Worm (Caenorhabditis elegans) whole organism, L1 larva: Measurements from ENCODE around the gene arle-14.

ENCODE experiments used
- C16A3.4 ChIP-seq: fragments of 150-350 bp; optimal IDR thresholded peaks from 2 replicates; lab custom pipeline; 2014; ENCODE audit warnings: missing biosample characterization, missing genetic modification characterization
- C34B4.2 ChIP-seq: sonication (generic microtip); optimal IDR thresholded peaks from 2 replicates; lab custom pipeline; 2017; ENCODE audit warnings: mild to moderate bottlenecking, missing genetic modification characterization, missing compliant biosample characterization
- aha-1 ChIP-seq: fragments of 150-350 bp; optimal IDR thresholded peaks from 2 replicates; lab custom pipeline; 2014; ENCODE audit warnings: missing biosample characterization, missing genetic modification characterization
- alr-1 ChIP-seq: fragments of 200-800 bp; sonication (Bioruptor generic); optimal IDR thresholded peaks from 2 replicates; lab custom pipeline; 2018; ENCODE audit warnings: borderline replicate concordance, mild to moderate bottlenecking, missing genetic modification characterization, missing compliant biosample characterization
- aly-2 ChIP-seq: fragments of 150-350 bp; optimal IDR thresholded peaks from 2 replicates; lab custom pipeline; 2014; ENCODE audit warnings: missing biosample characterization, missing genetic modification characterization
- ama-1 ChIP-seq: fragments of 150-350 bp; optimal IDR thresholded peaks from 2 replicates; lab custom pipeline; 2014
- ceh-63 ChIP-seq: fragments of 200-800 bp; sonication (Bioruptor generic); optimal IDR thresholded peaks from 2 replicates; lab custom pipeline; 2018; ENCODE audit warnings: mild to moderate bottlenecking, missing genetic modification characterization, missing compliant biosample characterization
- ceh-8 ChIP-seq: fragments of 200-800 bp; sonication (Bioruptor generic); optimal IDR thresholded peaks from 2 replicates; lab custom pipeline; 2018; ENCODE audit warnings: mild to moderate bottlenecking, missing genetic modification characterization, moderate library complexity, missing compliant biosample characterization
- ceh-88 ChIP-seq: fragments of 200-800 bp; sonication (Bioruptor generic); IDR thresholded peaks from 2 replicates; pipeline ENCODE4 v1.3.6; 2022; ENCODE audit warnings: missing genetic modification characterization, missing compliant biosample characterization
- ceh-90 ChIP-seq: sonication (generic microtip); optimal IDR thresholded peaks from 2 replicates; lab custom pipeline; 2016; ENCODE audit warnings: missing genetic modification characterization, missing compliant biosample characterization
- dpl-1 ChIP-seq, 3 experiments: fragments of 150-350 bp in 2 of 3; sonication (generic microtip) in 1 of 3; optimal IDR thresholded peaks; 2 replicates each; lab custom pipeline; 2014 to 2017; ENCODE audit warnings: missing biosample characterization in 3 of 3, missing genetic modification characterization in 3 of 3, missing genetic modification reagents in 3 of 3
- efl-1 ChIP-seq, 4 experiments: fragments of 150-350 bp; optimal IDR thresholded peaks in 3 of 4; peaks in 1 of 4; 1 replicate in 1 of 4; 2 replicates in 3 of 4; lab custom pipeline; 2014; ENCODE audit warnings: missing biosample characterization in 2 of 4, missing genetic modification characterization in 2 of 4, missing genetic modification reagents in 2 of 4
- egl-13 ChIP-seq: sonication (generic microtip); optimal IDR thresholded peaks from 2 replicates; lab custom pipeline; 2016; ENCODE audit warnings: missing genotype, missing genetic modification reagents, missing genetic modification characterization, missing compliant biosample characterization
- elt-2 ChIP-seq: sonication (generic microtip); optimal IDR thresholded peaks from 2 replicates; lab custom pipeline; 2016; ENCODE audit warnings: missing genetic modification characterization, mild to moderate bottlenecking, inconsistent platforms, missing compliant biosample characterization, missing genetic modification reagents
- elt-3 ChIP-seq, 6 experiments: fragments of 150-350 bp in 1 of 6; sonication (generic microtip); optimal IDR thresholded peaks; 2 replicates each; lab custom pipeline; 2017 to 2018; ENCODE audit warnings: missing biosample characterization in 6 of 6, missing genetic modification characterization in 6 of 6, inconsistent platforms in 1 of 6
- fkh-10 ChIP-seq: sonication (generic microtip); optimal IDR thresholded peaks from 2 replicates; lab custom pipeline; 2017; ENCODE audit warnings: missing biosample characterization, missing genetic modification reagents, missing genetic modification characterization
- fkh-8 ChIP-seq: sonication (generic microtip); optimal IDR thresholded peaks from 2 replicates; lab custom pipeline; 2016; ENCODE audit warnings: mild to moderate bottlenecking, missing genetic modification characterization, missing compliant biosample characterization
- grh-1 ChIP-seq: fragments of 200-800 bp; sonication (Bioruptor generic); IDR thresholded peaks from 2 replicates; pipeline ENCODE4 v1.3.6; 2022; ENCODE audit warnings: missing genetic modification reagents, missing genetic modification characterization, missing compliant biosample characterization
- hlh-4 ChIP-seq: sonication (generic microtip); optimal IDR thresholded peaks from 2 replicates; lab custom pipeline; 2016; ENCODE audit warnings: mild to moderate bottlenecking, missing genetic modification characterization, missing compliant biosample characterization
- jun-1 ChIP-seq: fragments of 150-350 bp; optimal IDR thresholded peaks from 2 replicates; lab custom pipeline; 2014; ENCODE audit warnings: missing biosample characterization, missing genetic modification reagents, missing genetic modification characterization
- lin-13 ChIP-seq: fragments of 150-350 bp; optimal IDR thresholded peaks from 2 replicates; lab custom pipeline; 2014; ENCODE audit warnings: missing biosample characterization, missing genetic modification reagents, missing genetic modification characterization
- lin-14 ChIP-seq: fragments of 200-800 bp; sonication (Bioruptor generic); optimal IDR thresholded peaks from 2 replicates; lab custom pipeline; 2018; ENCODE audit warnings: mild to moderate bottlenecking, missing genetic modification characterization, moderate library complexity, missing compliant biosample characterization
- lin-15B ChIP-seq: fragments of 150-350 bp; sonication (generic microtip); optimal IDR thresholded peaks from 3 replicates; lab custom pipeline; 2014; ENCODE audit warnings: missing biosample characterization, missing genetic modification characterization
- lin-35 ChIP-seq, 2 experiments: fragments of 150-350 bp; optimal IDR thresholded peaks; 2 replicates each; lab custom pipeline; 2014; ENCODE audit warnings: missing biosample characterization in 2 of 2, missing genetic modification characterization in 2 of 2, missing genetic modification reagents in 2 of 2
- lin-39 ChIP-seq: fragments of 150-350 bp; optimal IDR thresholded peaks from 2 replicates; lab custom pipeline; 2014; ENCODE audit warnings: missing biosample characterization, missing genetic modification reagents, missing genetic modification characterization
- lsy-2 ChIP-seq, 2 experiments: fragments of 150-350 bp; optimal IDR thresholded peaks; 2 replicates each; lab custom pipeline; 2014; ENCODE audit warnings: missing biosample characterization in 2 of 2, missing genetic modification characterization in 2 of 2
- mab-9 ChIP-seq: fragments of 200-800 bp; sonication (Bioruptor generic); IDR thresholded peaks from 2 replicates; pipeline ENCODE4 v1.3.6; 2022; ENCODE audit warnings: missing genetic modification reagents, missing genetic modification characterization, missing compliant biosample characterization
- mdl-1 ChIP-seq, 2 experiments: fragments of 150-350 bp; optimal IDR thresholded peaks; 2 replicates each; lab custom pipeline; 2014 to 2017; ENCODE audit warnings: missing biosample characterization in 2 of 2, missing genetic modification characterization in 2 of 2, inconsistent platforms in 1 of 2
- mef-2 ChIP-seq: fragments of 150-350 bp; optimal IDR thresholded peaks from 2 replicates; lab custom pipeline; 2014; ENCODE audit warnings: missing biosample characterization, missing genetic modification characterization
- nhr-11 ChIP-seq: fragments of 150-350 bp; optimal IDR thresholded peaks from 2 replicates; lab custom pipeline; 2014; ENCODE audit warnings: missing biosample characterization, missing genetic modification characterization
- nhr-12 ChIP-seq: sonication (generic microtip); optimal IDR thresholded peaks from 2 replicates; lab custom pipeline; 2017; ENCODE audit warnings: missing biosample characterization, missing genetic modification characterization
- nhr-19 ChIP-seq: fragments of 200-800 bp; sonication (Bioruptor generic); conservative IDR thresholded peaks from 2 replicates; pipeline ENCODE4 v1.3.6; 2022; ENCODE audit warnings: missing genetic modification characterization, missing compliant biosample characterization
- nhr-71 ChIP-seq: sonication (generic microtip); optimal IDR thresholded peaks from 2 replicates; lab custom pipeline; 2016; ENCODE audit warnings: mild to moderate bottlenecking, missing genetic modification characterization, moderate library complexity, missing compliant biosample characterization
- nhr-76 ChIP-seq: sonication (generic microtip); optimal IDR thresholded peaks from 2 replicates; lab custom pipeline; 2017; ENCODE audit warnings: missing biosample characterization, missing genetic modification characterization
- nhr-77 ChIP-seq: fragments of 150-350 bp; optimal IDR thresholded peaks from 2 replicates; lab custom pipeline; 2014; ENCODE audit warnings: missing biosample characterization, missing genetic modification characterization
- nhr-84 ChIP-seq: sonication (generic microtip); optimal IDR thresholded peaks from 2 replicates; lab custom pipeline; 2017; ENCODE audit warnings: missing biosample characterization, missing genetic modification characterization
- nhr-85 ChIP-seq: sonication (generic microtip); peaks from one replicate; lab custom pipeline; 2016; ENCODE audit warnings: missing genetic modification characterization, inconsistent platforms, missing compliant biosample characterization
- pag-3 ChIP-seq: sonication (generic microtip); optimal IDR thresholded peaks from 2 replicates; lab custom pipeline; 2017; ENCODE audit warnings: missing genetic modification characterization, mild to moderate bottlenecking, missing compliant biosample characterization, antibody characterized with exemption, borderline replicate concordance; ENCODE audit not compliant: insufficient read depth
- pax-3 ChIP-seq: fragments of 200-800 bp; sonication (Bioruptor generic); optimal IDR thresholded peaks from 2 replicates; lab custom pipeline; 2018; ENCODE audit warnings: mild to moderate bottlenecking, missing genetic modification characterization, moderate library complexity, missing compliant biosample characterization
- pqm-1 ChIP-seq: sonication (generic microtip); optimal IDR thresholded peaks from 3 replicates; lab custom pipeline; 2017; ENCODE audit warnings: missing biosample characterization, missing genetic modification characterization
- rnt-1 ChIP-seq: sonication (generic microtip); optimal IDR thresholded peaks from 2 replicates; lab custom pipeline; 2016; ENCODE audit warnings: mild to moderate bottlenecking, missing genetic modification characterization, moderate library complexity, missing compliant biosample characterization
- snpc-4 ChIP-seq: fragments of 150-350 bp; optimal IDR thresholded peaks from 2 replicates; lab custom pipeline; 2014; ENCODE audit warnings: missing biosample characterization, missing genetic modification characterization
- snu-23 ChIP-seq: sonication (generic microtip); optimal IDR thresholded peaks from 2 replicates; lab custom pipeline; 2016; ENCODE audit warnings: missing genetic modification characterization, missing compliant biosample characterization
- sptf-1 ChIP-seq: fragments of 150-350 bp; optimal IDR thresholded peaks from 2 replicates; lab custom pipeline; 2014; ENCODE audit warnings: missing biosample characterization, missing genetic modification characterization
- sup-37 ChIP-seq: fragments of 200-800 bp; sonication (Bioruptor generic); optimal IDR thresholded peaks from 2 replicates; lab custom pipeline; 2018; ENCODE audit warnings: mild to moderate bottlenecking, missing genetic modification characterization, missing compliant biosample characterization
- swsn-7 ChIP-seq: sonication (generic microtip); optimal IDR thresholded peaks from 2 replicates; lab custom pipeline; 2016; ENCODE audit warnings: missing genetic modification characterization, missing compliant biosample characterization
- tbx-2 ChIP-seq: sonication (generic microtip); optimal IDR thresholded peaks from 2 replicates; lab custom pipeline; 2016; ENCODE audit warnings: missing genetic modification characterization, missing compliant biosample characterization
- tlp-1 ChIP-seq: fragments of 150-350 bp; optimal IDR thresholded peaks from 2 replicates; lab custom pipeline; 2014; ENCODE audit warnings: missing biosample characterization, missing genetic modification characterization
- unc-130 ChIP-seq: fragments of 150-350 bp; optimal IDR thresholded peaks from 2 replicates; lab custom pipeline; 2017; ENCODE audit warnings: missing biosample characterization, missing genetic modification characterization, inconsistent platforms
- unc-86 ChIP-seq: sonication (generic microtip); optimal IDR thresholded peaks from 2 replicates; lab custom pipeline; 2016; ENCODE audit warnings: missing genetic modification characterization, missing compliant biosample characterization
- unc-98 ChIP-seq: fragments of 200-800 bp; sonication (Bioruptor generic); IDR thresholded peaks from 2 replicates; pipeline ENCODE4 v1.3.6; 2022; ENCODE audit warnings: missing genetic modification characterization, missing compliant biosample characterization
- zag-1 ChIP-seq: fragments of 150-350 bp; optimal IDR thresholded peaks from 2 replicates; lab custom pipeline; 2014; ENCODE audit warnings: missing biosample characterization, missing genetic modification characterization
- ztf-11 ChIP-seq, 2 experiments: sonication (generic microtip); optimal IDR thresholded peaks; 2 replicates each; lab custom pipeline; 2016 to 2017; ENCODE audit warnings: missing genetic modification characterization in 2 of 2, missing biosample characterization in 1 of 2, missing compliant biosample characterization in 1 of 2

arle-14 gene

ce11 chrIII:5678935-5679334 lies 13.8 kb upstream of the arle-14 start, which contains the start of the genes ska-3 and rps-12:
Gene ska-3 (minus strand): TSS chrIII:5679005.
Gene rps-12 (plus strand): TSS chrIII:5679298.
- TF ChIP-seq lin-15B (tag; lab: Kevin White, UChicago) (peak; percentile 100), mdl-1 (tag; optimal IDR thresholded peaks at IDR 0.05; lab: Kevin White, UChicago) (peak; percentile 54 to 99), sup-37 (GFP tag; lab: Kevin White, UChicago) (peak; percentile 93), ceh-63 (GFP tag; lab: Kevin White, UChicago) (peak; percentile 83), fkh-8 (tag; lab: Kevin White, UChicago) (peak; percentile 99), jun-1 (peak; percentile 98), ceh-88 (peak; percentile 95), nhr-12 (peak; percentile 58), zag-1 (peak; percentile 90), elt-2 (peak; percentile 91), swsn-7 (tag; lab: Kevin White, UChicago) (peak; percentile 99), fkh-10 (GFP tag; lab: Kevin White, UChicago) (peak; percentile 99), lsy-2 (tag; optimal IDR thresholded peaks at IDR 0.05; lab: Kevin White, UChicago) (peak; percentile 98), lin-13 (peak; percentile 99), aha-1 (tag; lab: Kevin White, UChicago) (peak; percentile 91), lin-39 (tag; lab: Kevin White, UChicago) (peak; percentile 97), ztf-11 (tag; optimal IDR thresholded peaks at IDR 0.05; lab: Kevin White, UChicago) (peak; percentile 29 to 93), grh-1 (GFP tag; lab: Robert Waterston, UW) (peak; percentile 97), efl-1 (optimal IDR thresholded peaks at IDR 0.05; lab: Kevin White, UChicago) (peak; percentile 98 to 99), efl-1 (GFP tag; optimal IDR thresholded peaks at IDR 0.05 in 1 of 2; lab: Kevin White, UChicago) (peak; percentile 95 to 100), pax-3 (peak; percentile 94), lin-35 (GFP tag; optimal IDR thresholded peaks at IDR 0.05; lab: Kevin White, UChicago) (peak; percentile 98 to 100), pag-3 (tag; lab: Kevin White, UChicago) (peak; percentile 87), C16A3.4 (tag; lab: Kevin White, UChicago) (peak; percentile 100), nhr-85 (tag; lab: Kevin White, UChicago) (peak; percentile 99), nhr-77 (tag; lab: Kevin White, UChicago) (peak; percentile 99), egl-13 (tag; lab: Kevin White, UChicago) (peak; percentile 96), sptf-1 (tag; lab: Kevin White, UChicago) (no peak), lin-14 (peak; percentile 98), ceh-90 (tag; lab: Kevin White, UChicago) (peak; percentile 69), unc-130 (peak; percentile 100), ama-1 (lab: Kevin White, UChicago) (peak; percentile 93), snpc-4 (tag; lab: Kevin White, UChicago) (peak; percentile 93), nhr-19 (peak; percentile 99), nhr-71 (tag; lab: Kevin White, UChicago) (peak; percentile 99), ceh-8 (GFP tag; lab: Kevin White, UChicago) (peak; percentile 97), dpl-1 (GFP tag; optimal IDR thresholded peaks at IDR 0.05; lab: Kevin White, UChicago) (peak; percentile 97 to 99 (median 98)), snu-23 (GFP tag; lab: Kevin White, UChicago) (peak; percentile 99), nhr-76 (tag; lab: Kevin White, UChicago) (peak; percentile 82), aly-2 (tag; lab: Kevin White, UChicago) (peak; percentile 98), rnt-1 (tag; lab: Kevin White, UChicago) (peak; percentile 99), elt-3 (tag; optimal IDR thresholded peaks at IDR 0.05; lab: Kevin White, UChicago) (peak; percentile 96 to 100 (median 99)), tbx-2 (tag; lab: Kevin White, UChicago) (peak; percentile 99), alr-1 (tag; lab: Kevin White, UChicago) (no peak), hlh-4 (tag; lab: Kevin White, UChicago) (no peak), mab-9 (GFP tag; lab: Robert Waterston, UW) (peak; percentile 94), mef-2 (peak; percentile 94), nhr-11 (tag; lab: Kevin White, UChicago) (peak; percentile 96), tlp-1 (tag; lab: Kevin White, UChicago) (no peak), nhr-84 (tag; lab: Kevin White, UChicago) (no peak), pqm-1 (tag; lab: Kevin White, UChicago) (no peak), C34B4.2 (tag; lab: Kevin White, UChicago) (peak; percentile 88), unc-86 (tag; lab: Kevin White, UChicago) (peak; percentile 99), unc-98 (GFP tag; lab: Robert Waterston, UW) (peak; percentile 86)
